Worm (Caenorhabditis elegans) whole organism, early embryonic: ENCODE results near the gene D1054.18.

ENCODE experiments used
- ama-1 ChIP-seq: fragments of 150-350 bp; optimal IDR thresholded peaks from 2 replicates; lab custom pipeline; 2014
- flt-1 ChIP-seq: fragments of 200-800 bp; sonication (Bioruptor generic); IDR thresholded peaks from 2 replicates; pipeline ENCODE4 v1.3.6; 2022; ENCODE audit warnings: missing genetic modification characterization, missing compliant biosample characterization
- tbx-11 ChIP-seq: fragments of 200-800 bp; sonication (Bioruptor generic); IDR thresholded peaks from 2 replicates; pipeline ENCODE4 v1.3.6; 2022; ENCODE audit warnings: missing genetic modification characterization, missing compliant biosample characterization

DNA sequence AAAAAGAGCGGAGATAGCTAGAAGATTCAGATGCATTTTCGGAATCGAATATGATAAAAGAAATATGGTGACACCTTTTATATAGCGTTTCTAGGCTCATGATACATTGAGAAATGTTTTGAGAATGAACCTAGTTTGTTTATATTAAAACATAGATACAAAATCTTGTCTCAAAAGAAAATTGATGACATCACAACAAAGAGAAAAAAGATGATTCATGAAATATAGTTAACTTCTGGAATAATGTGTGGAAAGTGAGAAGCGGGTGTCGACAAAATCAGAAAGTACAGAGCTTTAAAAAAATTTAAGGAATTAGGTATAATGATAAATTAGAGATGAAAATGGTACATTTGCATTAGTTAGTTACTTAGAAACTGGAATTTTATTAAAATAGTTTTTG, 8.2 kb downstream of the D1054.18 start, which contains the start of gene D1054.10:
- TF ChIP-seq ama-1 (lab: Kevin White, UChicago) (no peak), flt-1 (GFP tag; lab: Robert Waterston, UW) (no peak), tbx-11 (no peak)
